Worm (Caenorhabditis elegans): ENCODE measurements around the gene gap-2.

- TF ChIP-seq zfp-3 (GFP tag; conservative IDR thresholded peaks at IDR 0.05), result no peak
- TF ChIP-seq daf-12 (tag; optimal IDR thresholded peaks at IDR 0.05), result no peak
- TF ChIP-seq snpc-4 (tag; optimal IDR thresholded peaks at IDR 0.05), result no peak
- no peak for TF ChIP-seq lin-13 (GFP tag; optimal IDR thresholded peaks at IDR 0.05)
- TF ChIP-seq F10B5.3 (tag; optimal IDR thresholded peaks at IDR 0.05), result no peak
- no peak for TF ChIP-seq lin-1 (GFP tag; IDR thresholded peaks at IDR 0.05)
- no peak for TF ChIP-seq mes-2 (tag; optimal IDR thresholded peaks at IDR 0.05; ENCODE audit: poor library complexity, severe bottlenecking)
- no peak for TF ChIP-seq dmd-9 (GFP tag; IDR thresholded peaks at IDR 0.05)
- TF ChIP-seq nhr-28 (tag; optimal IDR thresholded peaks at IDR 0.05), result peak; percentile 24
- TF ChIP-seq ceh-82 (tag; optimal IDR thresholded peaks at IDR 0.05), result no peak
- no peak for TF ChIP-seq zip-11 (GFP tag; IDR thresholded peaks at IDR 0.05)
- TF ChIP-seq ceh-32 (tag; optimal IDR thresholded peaks at IDR 0.05; ENCODE audit: poor library complexity), result no peak
- TF ChIP-seq zip-2 (tag; optimal IDR thresholded peaks at IDR 0.05), result no peak
- TF ChIP-seq mdl-1 (tag; optimal IDR thresholded peaks at IDR 0.05), result no peak
Measured at ce11 chrX:9489578-9489977, 17.3 kb downstream of the gap-2 start.
